Worm (Caenorhabditis elegans) whole organism, L3 larva: ENCODE measurements around the gene ift-74.

Experiments
- nhr-237 ChIP-seq: fragments of 150-350 bp; optimal IDR thresholded peaks from 2 replicates; lab custom pipeline; 2014; ENCODE audit warnings: missing biosample characterization, missing genetic modification characterization
- pqm-1 ChIP-seq: fragments of 150-350 bp; optimal IDR thresholded peaks from 2 replicates; lab custom pipeline; 2017; ENCODE audit warnings: missing biosample characterization, missing genetic modification characterization, inconsistent platforms

DNA sequence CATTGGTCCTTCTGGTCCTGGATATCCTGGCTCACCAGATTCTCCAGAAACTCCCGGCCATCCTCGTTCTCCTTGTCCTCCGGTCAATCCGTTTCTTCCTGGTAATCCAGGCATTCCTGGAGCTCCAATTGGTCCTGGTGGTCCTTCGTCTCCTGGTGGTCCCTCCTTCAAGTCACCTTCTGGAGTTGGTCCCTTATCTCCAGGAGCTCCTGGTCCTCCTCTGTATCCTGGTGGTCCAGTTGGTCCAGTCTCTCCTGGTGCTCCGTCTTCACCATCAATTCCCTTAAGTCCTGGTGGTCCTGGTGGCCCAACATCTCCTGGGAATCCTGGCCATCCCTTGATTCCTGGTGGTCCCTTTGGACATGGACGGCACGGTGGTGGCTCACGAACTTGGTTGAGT, 30.8 kb downstream of the ift-74 start:
- no peak for TF ChIP-seq nhr-237 (tag; lab: Kevin White, UChicago)
- no peak for TF ChIP-seq pqm-1 (tag; lab: Kevin White, UChicago)
